Fruit fly (Drosophila melanogaster) whole organism, embryonic: ENCODE data around the gene CG3632.

Source experiments
- Ada2b ChIP-seq: fragments of 200-800 bp; sonication (Bioruptor generic); IDR thresholded peaks from 2 replicates; pipeline ENCODE4 v1.3.6; 2022; ENCODE audit warnings: missing biosample characterization, missing genetic modification characterization
- Atf3 ChIP-seq: fragments of 200-800 bp; sonication (Bioruptor generic); optimal IDR thresholded peaks from 3 replicates; lab custom pipeline; 2016; ENCODE audit warnings: missing biosample characterization, missing genetic modification characterization
- B-H2 ChIP-seq: fragments of 200-800 bp; sonication (Bioruptor generic); optimal IDR thresholded peaks from 2 replicates; lab custom pipeline; 2018; ENCODE audit warnings: missing biosample characterization, mild to moderate bottlenecking, missing genetic modification characterization
- CG10654 ChIP-seq: fragments of 200-800 bp; sonication (Bioruptor generic); optimal IDR thresholded peaks from 2 replicates; lab custom pipeline; 2016; ENCODE audit warnings: missing biosample characterization, missing genetic modification characterization
- CG10979 ChIP-seq: fragments of 200-800 bp; sonication (Bioruptor generic); optimal IDR thresholded peaks from 2 replicates; lab custom pipeline; 2018; ENCODE audit warnings: missing biosample characterization, mild to moderate bottlenecking, missing genetic modification characterization, moderate library complexity
- CG11696 ChIP-seq: fragments of 200-800 bp; sonication (Bioruptor generic); IDR thresholded peaks from 2 replicates; pipeline ENCODE4 v1.3.6; 2022; ENCODE audit warnings: missing biosample characterization, missing genetic modification characterization
- CG12155 ChIP-seq: fragments of 200-800 bp; sonication (Bioruptor generic); optimal IDR thresholded peaks from 3 replicates; lab custom pipeline; 2016; ENCODE audit warnings: missing biosample characterization, missing genetic modification characterization
- CG12659 ChIP-seq: fragments of 200-800 bp; sonication (Bioruptor generic); optimal IDR thresholded peaks from 3 replicates; lab custom pipeline; 2017; ENCODE audit warnings: mild to moderate bottlenecking, missing biosample characterization, missing genetic modification reagents, missing genetic modification characterization
- CG13624 ChIP-seq: fragments of 200-800 bp; sonication (Bioruptor generic); optimal IDR thresholded peaks from 2 replicates; lab custom pipeline; 2016; ENCODE audit warnings: missing biosample characterization, missing genetic modification characterization
- CG14050 ChIP-seq: fragments of 200-800 bp; sonication (Bioruptor generic); IDR thresholded peaks from 3 replicates; pipeline ENCODE4 v1.3.6; 2022; ENCODE audit warnings: missing biosample characterization, missing genetic modification characterization
- CG17186 ChIP-seq: fragments of 200-800 bp; sonication (Bioruptor generic); optimal IDR thresholded peaks from 3 replicates; lab custom pipeline; 2017; ENCODE audit warnings: missing biosample characterization, missing genetic modification reagents, missing genetic modification characterization
- CG18619 ChIP-seq: fragments of 200-800 bp; sonication (Bioruptor generic); optimal IDR thresholded peaks from 3 replicates; lab custom pipeline; 2017; ENCODE audit warnings: missing biosample characterization, mild to moderate bottlenecking, missing genetic modification characterization
- CG2199 ChIP-seq: fragments of 200-800 bp; sonication (Bioruptor generic); IDR thresholded peaks from 3 replicates; pipeline ENCODE4 v1.3.6; 2022; ENCODE audit warnings: missing biosample characterization, missing genetic modification characterization
- CG4424 ChIP-seq: fragments of 200-800 bp; sonication (Bioruptor generic); optimal IDR thresholded peaks from 3 replicates; lab custom pipeline; 2016; ENCODE audit warnings: missing biosample characterization, missing genetic modification characterization
- CG4820 ChIP-seq: fragments of 200-800 bp; sonication (Bioruptor generic); optimal IDR thresholded peaks from 3 replicates; lab custom pipeline; 2016; ENCODE audit warnings: missing biosample characterization, missing genetic modification characterization
- CG6254 ChIP-seq: fragments of 200-800 bp; sonication (Bioruptor generic); optimal IDR thresholded peaks from 3 replicates; lab custom pipeline; 2017; ENCODE audit warnings: mild to moderate bottlenecking, missing biosample characterization, missing genetic modification reagents, missing genetic modification characterization
- CG6689 ChIP-seq: fragments of 200-800 bp; sonication (Bioruptor generic); IDR thresholded peaks from 2 replicates; pipeline ENCODE4 v1.3.6; 2022; ENCODE audit warnings: missing biosample characterization, missing genetic modification characterization
- CG6765 ChIP-seq: fragments of 200-800 bp; sonication (Bioruptor generic); optimal IDR thresholded peaks from 3 replicates; lab custom pipeline; 2017; ENCODE audit warnings: missing biosample characterization, mild to moderate bottlenecking, missing genetic modification characterization
- CG9932 ChIP-seq: fragments of 200-800 bp; sonication (Bioruptor generic); IDR thresholded peaks from 2 replicates; pipeline ENCODE4 v1.3.6; 2022; ENCODE audit warnings: missing biosample characterization, missing genetic modification characterization
- Chrac-16 ChIP-seq: fragments of 200-800 bp; sonication (Bioruptor generic); optimal IDR thresholded peaks from 3 replicates; lab custom pipeline; 2016; ENCODE audit warnings: missing biosample characterization, missing genetic modification characterization
- CoRest ChIP-seq: fragments of 200-800 bp; sonication (Bioruptor generic); optimal IDR thresholded peaks from 3 replicates; lab custom pipeline; 2018; ENCODE audit warnings: missing biosample characterization, mild to moderate bottlenecking, missing genetic modification characterization, moderate library complexity
- Dip2 ChIP-seq: fragments of 200-800 bp; sonication (Bioruptor generic); IDR thresholded peaks from 2 replicates; pipeline ENCODE4 v1.3.6; 2022; ENCODE audit warnings: missing biosample characterization, missing genetic modification characterization
- Dp ChIP-seq: fragments of 200-800 bp; sonication (Bioruptor generic); optimal IDR thresholded peaks from 2 replicates; lab custom pipeline; 2018; ENCODE audit warnings: missing biosample characterization, mild to moderate bottlenecking, missing genetic modification characterization, moderate library complexity
- HHEX ChIP-seq: fragments of 200-800 bp; sonication (Bioruptor generic); optimal IDR thresholded peaks from 3 replicates; lab custom pipeline; 2017; ENCODE audit warnings: missing biosample characterization, mild to moderate bottlenecking, missing genetic modification characterization, missing genetic modification reagents
- Hr78 ChIP-seq, 2 experiments: fragments of 200-800 bp in 1 of 2; fragments of >200 bp in 1 of 2; sonication (Bioruptor generic) in 1 of 2; optimal IDR thresholded peaks; 2 replicates each; lab custom pipeline; 2017 to 2019; ENCODE audit warnings: missing biosample characterization in 2 of 2, missing genetic modification characterization in 2 of 2, mild to moderate bottlenecking in 1 of 2, moderate library complexity in 1 of 2
- Lpt ChIP-seq: fragments of >200 bp; optimal IDR thresholded peaks from 2 replicates; lab custom pipeline; 2018; ENCODE audit warnings: missing biosample characterization, missing genetic modification characterization
- MBD-R2 ChIP-seq: fragments of 200-800 bp; sonication (Bioruptor generic); IDR thresholded peaks from 2 replicates; pipeline ENCODE4 v1.3.6; 2022; ENCODE audit warnings: missing biosample characterization, missing genetic modification characterization
- Max ChIP-seq: fragments of 200-800 bp; sonication (Bioruptor generic); optimal IDR thresholded peaks from 2 replicates; lab custom pipeline; 2016; ENCODE audit warnings: missing biosample characterization, mild to moderate bottlenecking, missing genetic modification characterization
- Mrtf ChIP-seq: fragments of 200-800 bp; sonication (Bioruptor generic); IDR thresholded peaks from 3 replicates; pipeline ENCODE4 v1.3.6; 2022; ENCODE audit warnings: missing biosample characterization, missing genetic modification characterization
- Oaz ChIP-seq: fragments of 200-800 bp; sonication (Bioruptor generic); IDR thresholded peaks from 2 replicates; pipeline ENCODE4 v1.3.6; 2022; ENCODE audit warnings: missing biosample characterization, missing genetic modification characterization
- PHDP ChIP-seq: fragments of 200-800 bp; sonication (Bioruptor generic); optimal IDR thresholded peaks from 3 replicates; lab custom pipeline; 2018; ENCODE audit warnings: missing biosample characterization, mild to moderate bottlenecking, missing genetic modification characterization, moderate library complexity
- Ravus ChIP-seq: fragments of 200-800 bp; sonication (Bioruptor generic); IDR thresholded peaks from 2 replicates; pipeline ENCODE4 v1.3.6; 2022; ENCODE audit warnings: missing biosample characterization, missing genetic modification characterization
- Trl ChIP-seq, 3 experiments: fragments of >200 bp in 2 of 3; fragments of 200-800 bp in 1 of 3; sonication (Bioruptor generic) in 1 of 3; optimal IDR thresholded peaks; 2 replicates in 1 of 3; 3 replicates in 2 of 3; lab custom pipeline; 2016 to 2017; ENCODE audit warnings: missing biosample characterization in 1 of 3, missing genetic modification characterization in 1 of 3
- ato ChIP-seq: fragments of 200-800 bp; sonication (Bioruptor generic); IDR thresholded peaks from 2 replicates; pipeline ENCODE4 v1.3.6; 2022; ENCODE audit warnings: missing biosample characterization, missing genetic modification characterization; ENCODE audit not compliant: partially characterized antibody
- btn ChIP-seq: fragments of 200-800 bp; sonication (Bioruptor generic); optimal IDR thresholded peaks from 2 replicates; lab custom pipeline; 2016; ENCODE audit warnings: missing biosample characterization, missing genetic modification characterization
- chinmo ChIP-seq: fragments of 200-800 bp; sonication (Bioruptor generic); IDR thresholded peaks from 4 replicates; pipeline ENCODE4 v1.3.6; 2022; ENCODE audit warnings: missing biosample characterization, missing genetic modification characterization; ENCODE audit not compliant: partially characterized antibody
- chn ChIP-seq: fragments of 200-800 bp; sonication (Bioruptor generic); optimal IDR thresholded peaks from 2 replicates; lab custom pipeline; 2016; ENCODE audit warnings: missing biosample characterization, missing genetic modification characterization
- crp ChIP-seq, 2 experiments: fragments of 200-800 bp; sonication (Bioruptor generic); optimal IDR thresholded peaks; 2 replicates in 1 of 2; 3 replicates in 1 of 2; lab custom pipeline; 2017; ENCODE audit warnings: missing biosample characterization in 2 of 2, missing genetic modification characterization in 2 of 2, mild to moderate bottlenecking in 1 of 2, moderate library complexity in 1 of 2
- disco-r ChIP-seq: fragments of 200-800 bp; sonication (Bioruptor generic); optimal IDR thresholded peaks from 2 replicates; lab custom pipeline; 2016; ENCODE audit warnings: missing biosample characterization, missing genetic modification characterization
- dmrt11E ChIP-seq: fragments of 200-800 bp; sonication (Bioruptor generic); optimal IDR thresholded peaks from 3 replicates; lab custom pipeline; 2018; ENCODE audit warnings: missing biosample characterization, mild to moderate bottlenecking, missing genetic modification characterization, moderate library complexity
- grau ChIP-seq: fragments of 200-800 bp; optimal IDR thresholded peaks from 3 replicates; lab custom pipeline; 2019; ENCODE audit warnings: missing biosample characterization, mild to moderate bottlenecking, missing genetic modification characterization, moderate library complexity
- gsb-n ChIP-seq: fragments of 200-800 bp; sonication (Bioruptor generic); optimal IDR thresholded peaks from 3 replicates; lab custom pipeline; 2018; ENCODE audit warnings: missing biosample characterization, mild to moderate bottlenecking, missing genetic modification characterization
- inv ChIP-seq: fragments of 200-800 bp; sonication (Bioruptor generic); IDR thresholded peaks from 2 replicates; pipeline ENCODE4 v1.3.6; 2022; ENCODE audit warnings: missing biosample characterization, missing genetic modification characterization; ENCODE audit not compliant: partially characterized antibody
- kah ChIP-seq: fragments of 200-800 bp; sonication (Bioruptor generic); optimal IDR thresholded peaks from 2 replicates; lab custom pipeline; 2018; ENCODE audit warnings: missing biosample characterization, mild to moderate bottlenecking, missing genetic modification characterization
- lbe ChIP-seq: fragments of 200-800 bp; sonication (Bioruptor generic); optimal IDR thresholded peaks from 2 replicates; lab custom pipeline; 2016; ENCODE audit warnings: missing biosample characterization, mild to moderate bottlenecking, missing genetic modification characterization
- lola ChIP-seq, 3 experiments: fragments of >200 bp in 2 of 3; fragments of 200-800 bp in 1 of 3; sonication (Bioruptor generic) in 1 of 3; optimal IDR thresholded peaks; 2 replicates each; lab custom pipeline; 2017 to 2019; ENCODE audit warnings: missing biosample characterization in 3 of 3, missing genetic modification characterization in 3 of 3, mild to moderate bottlenecking in 1 of 3, moderate library complexity in 1 of 3
- rib ChIP-seq: fragments of 200-800 bp; sonication (Bioruptor generic); IDR thresholded peaks from 2 replicates; pipeline ENCODE4 v1.3.6; 2022; ENCODE audit warnings: missing biosample characterization, missing genetic modification characterization
- sna ChIP-seq: fragments of 200-800 bp; sonication (Bioruptor generic); IDR thresholded peaks from 2 replicates; pipeline ENCODE4 v1.3.6; 2022; ENCODE audit warnings: missing biosample characterization, missing genetic modification characterization; ENCODE audit not compliant: partially characterized antibody
- wdn ChIP-seq: fragments of 200-800 bp; sonication (Bioruptor generic); IDR thresholded peaks from 2 replicates; pipeline ENCODE4 v1.3.6; 2022; ENCODE audit warnings: missing biosample characterization, missing genetic modification characterization

CG3632 gene

dm6 chrX:16288492-16288964 is 7.9 kb upstream of the CG3632 start, which contains the start of the genes CG32576 and caz:
CG32576 (minus strand) TSS chrX:16288533.
caz (plus strand) TSS chrX:16288810.
- TF ChIP-seq Lpt (GFP tag; lab: Kevin White, UChicago) (no peak), rib (GFP tag; lab: Robert Waterston, UW) (no peak), Mrtf (GFP tag; lab: Robert Waterston, UW) (no peak), crp (GFP tag; optimal IDR thresholded peaks at IDR 0.05; lab: Kevin White, UChicago) (peak; percentile 2 to 88), CG10979 (peak; percentile 5), B-H2 (GFP tag; lab: Kevin White, UChicago) (peak; percentile 52), gsb-n (tag; lab: Kevin White, UChicago) (peak; percentile 17), CG12155 (GFP tag; lab: Kevin White, UChicago) (peak; percentile 37), Max (peak; percentile 49), Dp (GFP tag; lab: Kevin White, UChicago) (peak; percentile 50), grau (tag; lab: Kevin White, UChicago) (peak; percentile 44), MBD-R2 (GFP tag; lab: Robert Waterston, UW) (peak; percentile 73), Hr78 (GFP tag; optimal IDR thresholded peaks at IDR 0.05; lab: Kevin White, UChicago) (no peak), Ada2b (GFP tag; lab: Robert Waterston, UW) (no peak), CG17186 (GFP tag; lab: Kevin White, UChicago) (peak; percentile 13), CG4424 (GFP tag; lab: Kevin White, UChicago) (peak; percentile 28), inv (GFP tag; lab: Robert Waterston, UW) (peak; percentile 67; the same call in 1 of the 2 replicates), CG11696 (GFP tag; lab: Robert Waterston, UW) (no peak), CG12659 (GFP tag; lab: Kevin White, UChicago) (peak; percentile 83), dmrt11E (tag; lab: Kevin White, UChicago) (peak; percentile 14), sna (peak; percentile 56; the same call in 1 of the 2 replicates), chn (GFP tag; lab: Kevin White, UChicago) (no peak), btn (GFP tag; lab: Kevin White, UChicago) (no peak), Dip2 (GFP tag; lab: Robert Waterston, UW) (no peak), CG9932 (GFP tag; lab: Robert Waterston, UW) (no peak; the same call in none of the 2 replicates), lbe (GFP tag; lab: Kevin White, UChicago) (peak; percentile 63), lola (GFP tag; optimal IDR thresholded peaks at IDR 0.05; lab: Kevin White, UChicago) (peak in 1 of 3 experiments; percentile 1), wdn (GFP tag; lab: Robert Waterston, UW) (no peak), Trl (optimal IDR thresholded peaks at IDR 0.05; lab: Kevin White, UChicago) (no peak), Trl (GFP tag; optimal IDR thresholded peaks at IDR 0.05; lab: Kevin White, UChicago) (peak; percentile 14), CG6254 (GFP tag; lab: Kevin White, UChicago) (peak; percentile 3), CG6689 (GFP tag; lab: Robert Waterston, UW) (0 out of 2 replicates have a peak, but pooled peaks have one; percentile 11), PHDP (no peak), CoRest (tag; lab: Kevin White, UChicago) (peak; percentile 28), kah (no peak), CG2199 (GFP tag; lab: Robert Waterston, UW) (no peak), ato (GFP tag; lab: Robert Waterston, UW) (no peak), disco-r (GFP tag; lab: Kevin White, UChicago) (no peak), chinmo (GFP tag; lab: Robert Waterston, UW) (no peak), Atf3 (no peak), CG14050 (GFP tag; lab: Robert Waterston, UW) (no peak), CG6765 (GFP tag; lab: Kevin White, UChicago) (no peak), Ravus (GFP tag; lab: Robert Waterston, UW) (no peak), CG4820 (GFP tag; lab: Kevin White, UChicago) (peak; percentile 18), CG13624 (GFP tag; lab: Kevin White, UChicago) (no peak), HHEX (GFP tag; lab: Kevin White, UChicago) (no peak), Oaz (no peak), CG10654 (GFP tag; lab: Kevin White, UChicago) (peak; percentile 6), CG18619 (GFP tag; lab: Kevin White, UChicago) (no peak), Chrac-16 (GFP tag; lab: Kevin White, UChicago) (peak; percentile 7)
